Worm (Caenorhabditis elegans): Measurements from ENCODE around the gene W06G6.11.
"Not testable (repeated sequence)": the region's sequence is repeated elsewhere in the genome, so short reads cannot be mapped to it uniquely, and the experiment has no call there.

ce11 chrV:16654242-16654641, 5.1 kb upstream of the W06G6.11 start, which contains the start of gene W06G6.15:
- TF ChIP-seq pha-4 (tag; optimal IDR thresholded peaks at IDR 0.05); elt-1 (tag; optimal IDR thresholded peaks at IDR 0.05; ENCODE audit: borderline replicate concordance, insufficient read depth): not testable (repeated sequence)

Measured in whole organism, mixed stage, embryonic.